Worm (Caenorhabditis elegans): Measurements from ENCODE around the gene fbxc-26.

The fbxc-26 gene

DNA sequence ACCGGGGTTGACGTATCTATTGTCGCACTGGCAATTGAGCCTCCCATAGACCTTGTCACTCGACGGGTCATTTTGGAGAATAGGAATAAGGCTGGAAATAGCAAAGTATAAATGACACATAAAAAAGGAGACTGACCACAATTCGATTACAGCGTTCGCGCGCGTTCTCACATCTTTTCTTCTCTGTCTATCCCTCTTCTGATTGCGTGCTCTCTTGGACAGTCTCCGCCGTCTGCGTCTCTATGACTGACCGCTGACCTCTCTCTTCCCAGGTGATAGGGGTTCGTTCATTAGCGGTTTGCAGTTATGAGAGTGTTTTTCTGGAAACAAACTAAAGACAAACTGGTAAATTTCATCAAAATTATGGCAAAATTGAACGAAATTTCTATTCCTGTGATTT is 41.9 kb upstream of the fbxc-26 start, which contains the start of gene ceh-83:
Gene ceh-83 (minus strand): TSS at position 181 of the 400 bp plus-strand sequence.
- TF ChIP-seq zag-1 (tag; optimal IDR thresholded peaks at IDR 0.05), result no peak
- no peak for TF ChIP-seq nhr-28 (tag; optimal IDR thresholded peaks at IDR 0.05)
- no peak for TF ChIP-seq pqm-1 (tag; optimal IDR thresholded peaks at IDR 0.05)
- TF ChIP-seq mdl-1 (tag; optimal IDR thresholded peaks at IDR 0.05), result no peak
- no peak for TF ChIP-seq sea-2 (GFP tag; optimal IDR thresholded peaks at IDR 0.05)
- no peak for TF ChIP-seq nhr-23 (tag; optimal IDR thresholded peaks at IDR 0.05)
- TF ChIP-seq daf-12 (tag; optimal IDR thresholded peaks at IDR 0.05), result no peak
- no peak for TF ChIP-seq nhr-67 (tag; optimal IDR thresholded peaks at IDR 0.05)
- no peak for TF ChIP-seq snpc-4 (tag; optimal IDR thresholded peaks at IDR 0.05)
- no peak for TF ChIP-seq elt-3 (tag; optimal IDR thresholded peaks at IDR 0.05)
- no peak for TF ChIP-seq eor-1 (tag; optimal IDR thresholded peaks at IDR 0.05)
- TF ChIP-seq fkh-2 (tag; optimal IDR thresholded peaks at IDR 0.05), result no peak
- no peak for TF ChIP-seq ZK546.5 (tag; optimal IDR thresholded peaks at IDR 0.05)

DNA sequence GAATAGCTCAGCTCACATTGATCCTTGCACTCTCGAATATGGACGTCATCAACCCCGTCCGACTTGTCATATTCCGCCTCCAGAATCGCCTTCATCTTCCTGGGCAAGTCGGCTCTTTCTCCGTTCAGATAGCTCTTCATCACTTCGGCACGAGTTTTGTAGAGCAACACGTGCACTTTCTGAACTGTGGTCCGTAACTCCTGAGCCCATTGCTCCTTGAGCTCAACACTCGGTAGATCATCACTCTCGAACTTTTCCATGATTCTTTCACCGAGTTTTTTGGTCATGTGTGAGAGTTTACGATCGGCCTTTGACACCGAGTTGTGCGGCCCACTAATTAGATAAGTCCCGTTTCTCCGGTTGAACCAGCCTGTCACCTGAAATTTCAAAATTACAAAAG is 40.7 kb upstream of the fbxc-26 start:
- TF ChIP-seq ceh-16 (tag; optimal IDR thresholded peaks at IDR 0.05) (no peak), daf-12 (tag; optimal IDR thresholded peaks at IDR 0.05) (no peak), lin-15B (tag; optimal IDR thresholded peaks at IDR 0.05) (no peak), eor-1 (tag; optimal IDR thresholded peaks at IDR 0.05) (no peak), lsy-12 (tag; optimal IDR thresholded peaks at IDR 0.05) (no peak)

DNA sequence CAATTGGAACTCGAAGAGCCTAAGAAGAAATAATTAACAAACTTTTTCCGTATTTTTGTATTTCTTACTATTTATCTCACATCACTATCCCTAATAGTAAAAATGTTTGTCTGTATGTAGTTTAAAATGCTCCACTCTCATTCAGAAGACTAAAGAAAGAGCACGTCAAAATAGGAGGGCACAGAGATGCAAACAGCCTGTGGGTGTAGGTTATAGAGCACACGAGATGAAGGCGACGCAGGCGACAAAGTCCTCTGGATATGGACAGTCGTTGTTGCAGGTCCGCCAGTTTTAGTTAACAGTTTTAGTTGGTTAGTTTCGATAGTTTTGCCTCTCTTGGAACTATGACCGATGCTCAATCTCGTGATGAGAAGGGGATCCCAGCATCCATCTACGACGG is 37.5 kb upstream of the fbxc-26 start, which contains the start of gene ceh-82:
Gene ceh-82 (plus strand): TSS at position 301 of the 400 bp plus-strand sequence.
- TF ChIP-seq nhr-11 (tag; optimal IDR thresholded peaks at IDR 0.05) (no peak), lsy-12 (tag; optimal IDR thresholded peaks at IDR 0.05) (no peak), snpc-4 (tag; optimal IDR thresholded peaks at IDR 0.05) (no peak), zag-1 (tag; optimal IDR thresholded peaks at IDR 0.05) (no peak), nhr-12 (tag; optimal IDR thresholded peaks at IDR 0.05) (no peak), ceh-82 (tag; optimal IDR thresholded peaks at IDR 0.05) (no peak), fkh-2 (tag; optimal IDR thresholded peaks at IDR 0.05) (no peak), fkh-10 (GFP tag; optimal IDR thresholded peaks at IDR 0.05) (no peak), tbx-2 (tag; optimal IDR thresholded peaks at IDR 0.05) (no peak), skn-1 (tag; optimal IDR thresholded peaks at IDR 0.05) (no peak), nfya-1 (tag; optimal IDR thresholded peaks at IDR 0.05; ENCODE audit: insufficient read depth) (no peak), elt-1 (tag; optimal IDR thresholded peaks at IDR 0.05) (no peak), elt-3 (tag; optimal IDR thresholded peaks at IDR 0.05) (no peak), unc-39 (tag; optimal IDR thresholded peaks at IDR 0.05) (no peak)

DNA sequence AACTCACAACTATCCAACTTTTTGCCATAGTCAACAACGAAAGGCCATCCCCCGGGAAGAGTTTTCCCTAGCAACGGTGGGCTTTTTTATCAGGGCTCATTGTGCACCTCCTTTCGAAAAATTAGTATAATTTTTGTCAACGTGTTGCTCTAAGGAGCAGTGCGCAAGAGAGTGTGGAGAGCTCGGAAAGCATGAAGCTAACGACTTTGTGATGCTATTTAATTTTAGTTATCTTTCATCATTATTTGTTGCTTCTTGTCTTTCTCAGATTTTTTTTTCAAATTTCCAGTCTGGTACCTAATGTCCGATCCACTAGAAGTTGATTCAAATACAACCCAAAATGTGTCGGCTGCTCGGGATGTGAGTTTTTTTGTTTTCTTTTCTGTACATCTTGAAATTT is 35.7 kb upstream of the fbxc-26 start, which contains the start of gene ceh-81:
Gene ceh-81 (plus strand): TSS at position 301 of the 400 bp plus-strand sequence.
- no peak for TF ChIP-seq fkh-10 (GFP tag; optimal IDR thresholded peaks at IDR 0.05)
- TF ChIP-seq nhr-28 (tag; optimal IDR thresholded peaks at IDR 0.05), result no peak
- TF ChIP-seq nhr-43 (tag; optimal IDR thresholded peaks at IDR 0.05; ENCODE audit: poor library complexity, severe bottlenecking), result no peak
- TF ChIP-seq jun-1 (tag; optimal IDR thresholded peaks at IDR 0.05), result no peak
- no peak for TF ChIP-seq snpc-4 (tag; optimal IDR thresholded peaks at IDR 0.05)
- no peak for TF ChIP-seq ama-1 (optimal IDR thresholded peaks at IDR 0.05)
- TF ChIP-seq mdl-1 (tag; optimal IDR thresholded peaks at IDR 0.05), result no peak
- TF ChIP-seq lsy-12 (tag; optimal IDR thresholded peaks at IDR 0.05), result no peak
- no peak for TF ChIP-seq ceh-16 (tag; optimal IDR thresholded peaks at IDR 0.05)
- no peak for TF ChIP-seq elt-1 (tag; optimal IDR thresholded peaks at IDR 0.05)
- TF ChIP-seq fos-1 (tag; optimal IDR thresholded peaks at IDR 0.05), result no peak
- no peak for TF ChIP-seq unc-62 (GFP tag; optimal IDR thresholded peaks at IDR 0.05)
- TF ChIP-seq pqm-1 (tag; optimal IDR thresholded peaks at IDR 0.05), result no peak
- TF ChIP-seq ztf-4 (tag; optimal IDR thresholded peaks at IDR 0.05), result no peak

DNA sequence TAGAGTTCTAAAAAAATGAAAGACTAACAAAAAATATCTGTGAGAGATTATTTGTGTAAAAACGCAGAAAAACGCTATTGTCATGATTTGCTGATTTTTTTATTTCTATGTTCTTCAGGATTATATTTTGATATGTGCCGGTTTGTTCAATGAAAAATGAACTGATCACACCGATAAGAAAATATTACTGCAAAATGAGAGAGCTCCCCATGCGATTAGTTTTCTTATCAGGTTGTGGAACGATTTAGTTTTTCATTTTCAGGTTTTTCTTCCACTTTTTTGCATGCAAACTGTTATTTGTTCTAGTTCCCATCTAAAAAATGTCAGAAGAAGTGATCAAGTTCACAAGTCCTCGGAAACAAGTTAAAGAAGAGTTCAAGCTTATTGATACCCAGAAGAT is 33.8 kb upstream of the fbxc-26 start, which contains the start of gene btb-9:
Gene btb-9 (plus strand): TSS at position 254 of the 400 bp plus-strand sequence.
- no peak for TF ChIP-seq nhr-23 (tag; optimal IDR thresholded peaks at IDR 0.05)
- no peak for TF ChIP-seq lin-39 (tag; optimal IDR thresholded peaks at IDR 0.05)
- peak; percentile 89 for TF ChIP-seq pqm-1 (tag; optimal IDR thresholded peaks at IDR 0.05)
- no peak for TF ChIP-seq nhr-43 (tag; optimal IDR thresholded peaks at IDR 0.05; ENCODE audit: poor library complexity, severe bottlenecking)
- peak; percentile 92 for TF ChIP-seq elt-2 (tag; optimal IDR thresholded peaks at IDR 0.05)
- no peak for TF ChIP-seq lin-15B (tag; optimal IDR thresholded peaks at IDR 0.05)
- TF ChIP-seq eor-1 (tag; optimal IDR thresholded peaks at IDR 0.05), result no peak
